Worm (Caenorhabditis elegans) whole organism, young adult: Measurements from ENCODE around the gene R12B2.6.

Experiments used
- B0035.1 ChIP-seq: sonication (generic microtip); optimal IDR thresholded peaks from 2 replicates; lab custom pipeline; 2016; ENCODE audit warnings: missing genetic modification characterization, mild to moderate bottlenecking, missing compliant biosample characterization, missing genotype, missing genetic modification reagents
- B0261.1 ChIP-seq: sonication (generic microtip); optimal IDR thresholded peaks from 2 replicates; lab custom pipeline; 2016; ENCODE audit warnings: mild to moderate bottlenecking, missing genetic modification characterization, moderate library complexity, missing compliant biosample characterization
- C17E4.6 ChIP-seq: fragments of 200-800 bp; sonication (Bioruptor generic); IDR thresholded peaks from 2 replicates; pipeline ENCODE4 v1.3.6; 2022; ENCODE audit warnings: missing genetic modification reagents, missing genetic modification characterization, missing compliant biosample characterization
- F10E7.11 ChIP-seq: sonication (generic microtip); optimal IDR thresholded peaks from 2 replicates; lab custom pipeline; 2017; ENCODE audit warnings: mild to moderate bottlenecking, missing genetic modification characterization, moderate library complexity, missing compliant biosample characterization
- F37B4.10 ChIP-seq: fragments of 200-800 bp; sonication (Bioruptor generic); IDR thresholded peaks from 2 replicates; pipeline ENCODE4 v1.3.6; 2022; ENCODE audit warnings: missing genetic modification characterization, missing compliant biosample characterization
- F39B2.1 ChIP-seq: fragments of 200-800 bp; sonication (Bioruptor generic); IDR thresholded peaks from 2 replicates; pipeline ENCODE4 v1.3.6; 2022; ENCODE audit warnings: missing genetic modification reagents, missing genetic modification characterization, missing compliant biosample characterization
- F55B11.4 ChIP-seq: sonication (generic microtip); optimal IDR thresholded peaks from 2 replicates; lab custom pipeline; 2016; ENCODE audit warnings: missing compliant biosample characterization, missing genetic modification characterization, borderline replicate concordance; ENCODE audit not compliant: insufficient read depth
- K12H6.12 ChIP-seq: fragments of 200-800 bp; sonication (Bioruptor generic); optimal IDR thresholded peaks from 2 replicates; lab custom pipeline; 2018; ENCODE audit warnings: mild to moderate bottlenecking, missing genetic modification characterization, missing compliant biosample characterization
- T07F8.4 ChIP-seq: sonication (generic microtip); optimal IDR thresholded peaks from 2 replicates; lab custom pipeline; 2016; ENCODE audit warnings: mild to moderate bottlenecking, missing genetic modification characterization, moderate library complexity, missing compliant biosample characterization
- Y53F4B.3 ChIP-seq: fragments of 200-800 bp; sonication (Bioruptor generic); IDR thresholded peaks from 2 replicates; pipeline ENCODE4 v1.3.6; 2022; ENCODE audit warnings: missing genetic modification reagents, missing genetic modification characterization, missing compliant biosample characterization
- Y53G8AR.9 ChIP-seq: fragments of 200-800 bp; sonication (Bioruptor generic); conservative IDR thresholded peaks from 2 replicates; pipeline ENCODE4 v1.3.6; 2022; ENCODE audit warnings: missing genetic modification reagents, missing genetic modification characterization, missing compliant biosample characterization
- Y67H2A.10 ChIP-seq: fragments of 200-800 bp; sonication (Bioruptor generic); conservative IDR thresholded peaks from 2 replicates; pipeline ENCODE4 v1.3.6; 2022; ENCODE audit warnings: missing genetic modification reagents, missing genetic modification characterization, missing compliant biosample characterization
- Y79H2A.3 ChIP-seq: fragments of 200-800 bp; sonication (Bioruptor generic); conservative IDR thresholded peaks from 2 replicates; pipeline ENCODE4 v1.3.6; 2022; ENCODE audit warnings: missing genetic modification reagents, missing genetic modification characterization, missing compliant biosample characterization
- ama-1 ChIP-seq, 3 experiments: fragments of 150-350 bp in 1 of 3; sonication (generic microtip) in 2 of 3; optimal IDR thresholded peaks; 2 replicates each; lab custom pipeline; 2014 to 2018; ENCODE audit warnings: missing biosample characterization in 2 of 3, missing genetic modification characterization in 2 of 3, missing genetic modification reagents in 2 of 3
- aptf-2 ChIP-seq: fragments of 200-800 bp; sonication (Bioruptor generic); conservative IDR thresholded peaks from 2 replicates; pipeline ENCODE4 v1.3.6; 2022; ENCODE audit warnings: missing genetic modification reagents, missing genetic modification characterization, missing compliant biosample characterization
- aptf-3 ChIP-seq: fragments of 200-800 bp; sonication (Bioruptor generic); IDR thresholded peaks from 2 replicates; pipeline ENCODE4 v1.3.6; 2022; ENCODE audit warnings: missing genetic modification characterization, missing compliant biosample characterization
- attf-3 ChIP-seq: fragments of 200-800 bp; sonication (Bioruptor generic); conservative IDR thresholded peaks from 2 replicates; pipeline ENCODE4 v1.3.6; 2022; ENCODE audit warnings: missing genetic modification reagents, missing genetic modification characterization, missing compliant biosample characterization
- attf-5 ChIP-seq: fragments of 200-800 bp; sonication (Bioruptor generic); optimal IDR thresholded peaks from 2 replicates; lab custom pipeline; 2018; ENCODE audit warnings: mild to moderate bottlenecking, missing genetic modification characterization, missing compliant biosample characterization
- attf-6 ChIP-seq: fragments of 200-800 bp; sonication (Bioruptor generic); IDR thresholded peaks from 2 replicates; pipeline ENCODE4 v1.3.6; 2022; ENCODE audit warnings: missing genetic modification reagents, missing genetic modification characterization, missing compliant biosample characterization
- bed-2 ChIP-seq: fragments of 200-800 bp; sonication (Bioruptor generic); IDR thresholded peaks from 2 replicates; pipeline ENCODE4 v1.3.6; 2022; ENCODE audit warnings: missing genetic modification reagents, missing genetic modification characterization, missing compliant biosample characterization
- cebp-1 ChIP-seq, 2 experiments: fragments of 200-800 bp in 1 of 2; sonication (Bioruptor generic) in 1 of 2; sonication (generic microtip) in 1 of 2; IDR thresholded peaks in 1 of 2; optimal IDR thresholded peaks in 1 of 2; 2 replicates each; pipeline versions ENCODE4 v1.3.6 to Lab custom; 2017 to 2022; ENCODE audit warnings: missing compliant biosample characterization in 2 of 2, missing genetic modification characterization in 2 of 2, mild to moderate bottlenecking in 1 of 2, missing genetic modification reagents in 1 of 2, moderate library complexity in 1 of 2
- ceh-27 ChIP-seq: fragments of 200-800 bp; sonication (Bioruptor generic); optimal IDR thresholded peaks from 2 replicates; lab custom pipeline; 2018; ENCODE audit warnings: mild to moderate bottlenecking, missing genetic modification characterization, moderate library complexity, missing compliant biosample characterization
- ceh-40 ChIP-seq: fragments of 200-800 bp; sonication (Bioruptor generic); IDR thresholded peaks from 2 replicates; pipeline ENCODE4 v1.3.6; 2022; ENCODE audit warnings: missing genetic modification characterization, missing compliant biosample characterization
- ceh-58 ChIP-seq: fragments of 200-800 bp; sonication (Bioruptor generic); IDR thresholded peaks from 2 replicates; pipeline ENCODE4 v1.3.6; 2022; ENCODE audit warnings: missing genetic modification characterization, missing compliant biosample characterization
- dpl-1 ChIP-seq: fragments of 150-350 bp; optimal IDR thresholded peaks from 2 replicates; lab custom pipeline; 2014; ENCODE audit warnings: missing biosample characterization, missing genetic modification reagents, missing genetic modification characterization
- efl-1 ChIP-seq: fragments of 150-350 bp; optimal IDR thresholded peaks from 2 replicates; lab custom pipeline; 2014; ENCODE audit warnings: missing biosample characterization, missing genetic modification reagents, missing genetic modification characterization
- egl-18 ChIP-seq: fragments of 200-800 bp; sonication (Bioruptor generic); IDR thresholded peaks from 2 replicates; pipeline ENCODE4 v1.3.6; 2022; ENCODE audit warnings: missing genetic modification reagents, missing genetic modification characterization, missing compliant biosample characterization
- ets-4 ChIP-seq: fragments of 200-800 bp; sonication (Bioruptor generic); optimal IDR thresholded peaks from 2 replicates; lab custom pipeline; 2018; ENCODE audit warnings: mild to moderate bottlenecking, missing genetic modification characterization, missing compliant biosample characterization
- him-1 ChIP-seq: sonication (generic microtip); optimal IDR thresholded peaks from 2 replicates; lab custom pipeline; 2016; ENCODE audit warnings: missing genotype, missing genetic modification reagents, missing genetic modification characterization, missing compliant biosample characterization
- hlh-12 ChIP-seq: sonication (generic microtip); optimal IDR thresholded peaks from 2 replicates; lab custom pipeline; 2016; ENCODE audit warnings: missing genetic modification characterization, missing compliant biosample characterization
- hrde-1 ChIP-seq: sonication (generic microtip); optimal IDR thresholded peaks from 2 replicates; lab custom pipeline; 2016; ENCODE audit warnings: missing genetic modification characterization, mild to moderate bottlenecking, missing compliant biosample characterization, moderate library complexity, missing genotype, missing genetic modification reagents, borderline replicate concordance
- lsl-1 ChIP-seq: fragments of 200-800 bp; sonication (Bioruptor generic); optimal IDR thresholded peaks from 2 replicates; lab custom pipeline; 2018; ENCODE audit warnings: mild to moderate bottlenecking, missing genetic modification characterization, moderate library complexity, missing compliant biosample characterization
- madf-10 ChIP-seq: sonication (generic microtip); optimal IDR thresholded peaks from 2 replicates; lab custom pipeline; 2016; ENCODE audit warnings: mild to moderate bottlenecking, missing genetic modification characterization, missing compliant biosample characterization
- madf-3 ChIP-seq: fragments of 200-800 bp; sonication (Bioruptor generic); IDR thresholded peaks from 2 replicates; pipeline ENCODE4 v1.3.6; 2022; ENCODE audit warnings: missing genetic modification reagents, missing genetic modification characterization, missing compliant biosample characterization
- madf-6 ChIP-seq: fragments of 200-800 bp; sonication (Bioruptor generic); IDR thresholded peaks from 2 replicates; pipeline ENCODE4 v1.3.6; 2022; ENCODE audit warnings: missing genetic modification reagents, missing genetic modification characterization, missing compliant biosample characterization
- madf-8 ChIP-seq: fragments of 200-800 bp; sonication (Bioruptor generic); conservative IDR thresholded peaks from 2 replicates; pipeline ENCODE4 v1.3.6; 2022; ENCODE audit warnings: missing genetic modification reagents, missing genetic modification characterization, missing compliant biosample characterization
- mcd-1 ChIP-seq: fragments of 200-800 bp; sonication (Bioruptor generic); IDR thresholded peaks from 2 replicates; pipeline ENCODE4 v1.3.6; 2022; ENCODE audit warnings: missing genetic modification reagents, missing genetic modification characterization, missing compliant biosample characterization
- mel-28 ChIP-seq: sonication (generic microtip); optimal IDR thresholded peaks from 2 replicates; lab custom pipeline; 2016; ENCODE audit warnings: borderline replicate concordance, mild to moderate bottlenecking, missing genetic modification characterization, missing compliant biosample characterization
- nfya-1 ChIP-seq: sonication (generic microtip); optimal IDR thresholded peaks from 2 replicates; lab custom pipeline; 2017; ENCODE audit warnings: antibody characterized with exemption, missing compliant biosample characterization, missing genetic modification characterization, borderline replicate concordance; ENCODE audit not compliant: insufficient read depth
- nfyb-1 ChIP-seq: fragments of 200-800 bp; sonication (Bioruptor generic); IDR thresholded peaks from 2 replicates; pipeline ENCODE4 v1.3.6; 2022; ENCODE audit warnings: missing genetic modification reagents, missing genetic modification characterization, missing compliant biosample characterization
- nhr-120 ChIP-seq: fragments of 200-800 bp; sonication (Bioruptor generic); IDR thresholded peaks from 2 replicates; pipeline ENCODE4 v1.3.6; 2022; ENCODE audit warnings: missing genetic modification characterization, missing compliant biosample characterization
- nhr-90 ChIP-seq: sonication (generic microtip); optimal IDR thresholded peaks from 2 replicates; lab custom pipeline; 2016; ENCODE audit warnings: missing genotype, mild to moderate bottlenecking, missing genetic modification characterization, missing compliant biosample characterization
- rec-8 ChIP-seq, 2 experiments: sonication (generic microtip); optimal IDR thresholded peaks; 2 replicates each; lab custom pipeline; 2016; ENCODE audit warnings: mild to moderate bottlenecking in 2 of 2, missing genetic modification characterization in 2 of 2, missing genetic modification reagents in 2 of 2, missing genotype in 2 of 2, missing biosample characterization in 1 of 2, missing compliant biosample characterization in 1 of 2, moderate library complexity in 1 of 2
- snpc-1.1 ChIP-seq: sonication (generic microtip); optimal IDR thresholded peaks from 2 replicates; lab custom pipeline; 2017; ENCODE audit warnings: missing genetic modification characterization, mild to moderate bottlenecking, missing compliant biosample characterization, antibody characterized with exemption, moderate library complexity, missing genotype, missing genetic modification reagents; ENCODE audit not compliant: insufficient read depth
- sptf-2 ChIP-seq: fragments of 200-800 bp; sonication (Bioruptor generic); optimal IDR thresholded peaks from 2 replicates; lab custom pipeline; 2018; ENCODE audit warnings: mild to moderate bottlenecking, missing genetic modification characterization, missing compliant biosample characterization
- tbx-9 ChIP-seq: sonication (generic microtip); optimal IDR thresholded peaks from 2 replicates; lab custom pipeline; 2016; ENCODE audit warnings: borderline replicate concordance, missing genetic modification characterization, inconsistent platforms, missing compliant biosample characterization
- zfh-2 ChIP-seq: fragments of 200-800 bp; sonication (Bioruptor generic); conservative IDR thresholded peaks from 2 replicates; pipeline ENCODE4 v1.3.6; 2022; ENCODE audit warnings: missing genetic modification reagents, missing genetic modification characterization, missing compliant biosample characterization
- ztf-18 ChIP-seq: sonication (generic microtip); optimal IDR thresholded peaks from 2 replicates; lab custom pipeline; 2016; ENCODE audit warnings: missing genotype, mild to moderate bottlenecking, missing genetic modification characterization, missing compliant biosample characterization

Gene R12B2.6

DNA sequence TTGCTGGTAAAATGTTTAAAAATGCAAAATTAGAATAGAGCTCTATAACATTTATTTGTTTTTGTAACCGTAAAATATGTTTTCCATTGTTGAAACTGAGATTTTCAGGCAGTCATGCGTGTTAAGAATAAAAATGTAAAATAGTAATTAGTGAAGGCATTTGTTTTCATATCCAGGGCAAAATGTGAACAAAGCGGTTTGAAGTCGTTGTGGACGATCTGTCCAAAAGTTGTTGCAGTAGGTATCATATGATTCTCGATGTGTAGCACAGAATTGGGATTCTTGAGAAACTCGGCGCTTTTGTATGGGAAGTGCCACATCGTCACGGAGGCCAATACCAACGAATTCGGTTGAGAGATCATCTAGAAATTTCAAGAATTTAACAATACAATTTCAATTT lies 48.3 kb upstream of the R12B2.6 start (continued):
- TF ChIP-seq nhr-120 (no peak), cebp-1 (GFP tag; IDR thresholded peaks at IDR 0.05; lab: Robert Waterston, UW) (no peak), cebp-1 (tag; optimal IDR thresholded peaks at IDR 0.05; lab: Kevin White, UChicago) (no peak), B0035.1 (tag; lab: Kevin White, UChicago) (no peak), rec-8 (tag; optimal IDR thresholded peaks at IDR 0.05; lab: Kevin White, UChicago) (no peak), hlh-12 (tag; lab: Kevin White, UChicago) (no peak), egl-18 (GFP tag; lab: Robert Waterston, UW) (no peak), lsl-1 (no peak), bed-2 (GFP tag; lab: Robert Waterston, UW) (no peak), F39B2.1 (GFP tag; lab: Robert Waterston, UW) (no peak), Y53F4B.3 (GFP tag; lab: Robert Waterston, UW) (no peak), madf-10 (tag; lab: Kevin White, UChicago) (no peak), aptf-2 (GFP tag; lab: Robert Waterston, UW) (no peak), madf-8 (GFP tag; lab: Robert Waterston, UW) (no peak), nfya-1 (no peak), tbx-9 (tag; lab: Kevin White, UChicago) (no peak), K12H6.12 (tag; lab: Kevin White, UChicago) (no peak), ztf-18 (tag; lab: Kevin White, UChicago) (no peak), madf-6 (GFP tag; lab: Robert Waterston, UW) (peak; percentile 57; the same call in 1 of the 2 replicates), nhr-90 (tag; lab: Kevin White, UChicago) (no peak), mel-28 (tag; lab: Kevin White, UChicago) (no peak), efl-1 (GFP tag; lab: Kevin White, UChicago) (no peak), him-1 (peak; percentile 25), F10E7.11 (tag; lab: Kevin White, UChicago) (no peak), dpl-1 (GFP tag; lab: Kevin White, UChicago) (no peak), attf-6 (GFP tag; lab: Robert Waterston, UW) (no peak), hrde-1 (tag; lab: Kevin White, UChicago) (peak; percentile 30), aptf-3 (GFP tag; lab: Robert Waterston, UW) (no peak), Y79H2A.3 (no peak), B0261.1 (tag; lab: Kevin White, UChicago) (no peak), nfyb-1 (GFP tag; lab: Robert Waterston, UW) (no peak), zfh-2 (GFP tag; lab: Robert Waterston, UW) (no peak), snpc-1.1 (tag; lab: Kevin White, UChicago) (no peak), ceh-27 (GFP tag; lab: Kevin White, UChicago) (no peak), sptf-2 (GFP tag; lab: Kevin White, UChicago) (no peak), ets-4 (no peak), ceh-40 (GFP tag; lab: Robert Waterston, UW) (no peak), madf-3 (GFP tag; lab: Robert Waterston, UW) (0 out of 2 replicates have a peak, but pooled peaks have one; percentile 55), attf-5 (GFP tag; lab: Kevin White, UChicago) (no peak), ceh-58 (GFP tag; lab: Robert Waterston, UW) (no peak), Y67H2A.10 (GFP tag; lab: Robert Waterston, UW) (no peak), C17E4.6 (GFP tag; lab: Robert Waterston, UW) (no peak), F55B11.4 (no peak), mcd-1 (GFP tag; lab: Robert Waterston, UW) (no peak), attf-3 (GFP tag; lab: Robert Waterston, UW) (no peak), T07F8.4 (tag; lab: Kevin White, UChicago) (no peak), Y53G8AR.9 (GFP tag; lab: Robert Waterston, UW) (no peak), ama-1 (optimal IDR thresholded peaks at IDR 0.05; lab: Kevin White, UChicago) (no peak), ama-1 (GFP tag; optimal IDR thresholded peaks at IDR 0.05; lab: Kevin White, UChicago) (no peak), F37B4.10 (GFP tag; lab: Robert Waterston, UW) (no peak)
